In genomic region chr3L:24722173-24722572, dm6 we compare ENCODE assay signal across 2 fruit fly cellular contexts.
A peak's percentile ranks its signal among the peaks of the same experiment; 100 is the strongest.
TF ChIP-seq lines count a peak whose summit lies in the region.

No protein-coding gene starts in this region.

- no peak for TF ChIP-seq CTCF in whole organism, embryonic (GFP tag; optimal IDR thresholded peaks at IDR 0.05; lab: Kevin White, UChicago)

TF ChIP-seq in whole organism, embryonic, 481 proteins besides CTCF, POLR2A, EP300 and RAD21:
- peak; percentile 80; the same call in 2 of the 3 replicates for TF ChIP-seq CG16813 (GFP tag; IDR thresholded peaks at IDR 0.05; lab: Robert Waterston, UW; ENCODE audit: partially characterized antibody)
- TF ChIP-seq run (tag; optimal IDR thresholded peaks at IDR 0.05; lab: Kevin White, UChicago): no peak
- TF ChIP-seq mld (GFP tag; IDR thresholded peaks at IDR 0.05; lab: Robert Waterston, UW; ENCODE audit: partially characterized antibody): peak; percentile 63; the same call in 2 of the 3 replicates

TF ChIP-seq in whole organism, prepupa, 60 proteins besides CTCF, POLR2A, EP300 and RAD21:
- TF ChIP-seq Ets96B (tag; optimal IDR thresholded peaks at IDR 0.05; lab: Kevin White, UChicago) (no peak), eg (GFP tag; IDR thresholded peaks at IDR 0.05; lab: Robert Waterston, UW) (no peak), CG11294 (GFP tag; IDR thresholded peaks at IDR 0.05; lab: Robert Waterston, UW) (no peak), CG3032 (tag; optimal IDR thresholded peaks at IDR 0.05; lab: Kevin White, UChicago) (no peak), fd85E (GFP tag; optimal IDR thresholded peaks at IDR 0.05; lab: Kevin White, UChicago) (no peak), CG9139 (GFP tag; optimal IDR thresholded peaks at IDR 0.05; lab: Kevin White, UChicago) (no peak), Smox (GFP tag; optimal IDR thresholded peaks at IDR 0.05; lab: Kevin White, UChicago) (no peak), svp (GFP tag; lab: Kevin White, UChicago) (peak; percentile 24), net (GFP tag; optimal IDR thresholded peaks at IDR 0.05; lab: Kevin White, UChicago) (no peak), Eip78C (GFP tag; lab: Kevin White, UChicago) (peak; percentile 2), Hr38 (GFP tag; optimal IDR thresholded peaks at IDR 0.05; lab: Kevin White, UChicago) (no peak), CG10631 (GFP tag; optimal IDR thresholded peaks at IDR 0.05; lab: Kevin White, UChicago) (no peak), Ets21C (GFP tag; optimal IDR thresholded peaks at IDR 0.05; lab: Kevin White, UChicago) (no peak), Gug (GFP tag; IDR thresholded peaks at IDR 0.05; lab: Robert Waterston, UW) (no peak)
